Worm (Caenorhabditis elegans): ENCODE results near the gene C15F1.8.

ce11 chrII:6978908-6979307, 1.3 kb upstream of the C15F1.8 start:
- no peak for TF ChIP-seq nhr-77 (tag; optimal IDR thresholded peaks at IDR 0.05)
- TF ChIP-seq nhr-43 (tag; optimal IDR thresholded peaks at IDR 0.05; ENCODE audit: poor library complexity, severe bottlenecking): no peak
- no peak for TF ChIP-seq ztf-11 (tag; optimal IDR thresholded peaks at IDR 0.05)
- no peak for TF ChIP-seq zag-1 (tag; optimal IDR thresholded peaks at IDR 0.05)
- no peak for TF ChIP-seq elt-3 (tag; optimal IDR thresholded peaks at IDR 0.05)
- no peak for TF ChIP-seq unc-62 (GFP tag; optimal IDR thresholded peaks at IDR 0.05)
- TF ChIP-seq lin-39 (tag; optimal IDR thresholded peaks at IDR 0.05): no peak
- no peak for TF ChIP-seq ztf-4 (tag; optimal IDR thresholded peaks at IDR 0.05)
- TF ChIP-seq fos-1 (tag; optimal IDR thresholded peaks at IDR 0.05): no peak
- no peak for TF ChIP-seq snpc-4 (tag; optimal IDR thresholded peaks at IDR 0.05)

Data from whole organism, L3 larva.